Worm (Caenorhabditis elegans): Measurements from ENCODE around the gene H21P03.10.

The H21P03.10 gene

ce11 chrIV:11465125-11465524, 35.4 kb upstream of the H21P03.10 start, which contains the start of gene C10C6.3:
C10C6.3 (minus strand) TSS chrIV:11465225.
- TF ChIP-seq mep-1 (tag; optimal IDR thresholded peaks at IDR 0.05) (no peak), sox-4 (tag; optimal IDR thresholded peaks at IDR 0.05) (no peak)

ce11 chrIV:11467413-11467812, 33.1 kb upstream of the H21P03.10 start, which contains the start of gene C10C6.7:
C10C6.7 (minus strand) TSS chrIV:11467513.
- no peak for TF ChIP-seq hpl-2 (GFP tag; optimal IDR thresholded peaks at IDR 0.05)
- no peak for TF ChIP-seq ceh-90 (tag; optimal IDR thresholded peaks at IDR 0.05)
- no peak for TF ChIP-seq C04F5.9 (tag; optimal IDR thresholded peaks at IDR 0.05)
- no peak for TF ChIP-seq blmp-1 (tag; optimal IDR thresholded peaks at IDR 0.05)
- TF ChIP-seq zip-4 (GFP tag; optimal IDR thresholded peaks at IDR 0.05), result no peak
- no peak for TF ChIP-seq mab-9 (GFP tag; IDR thresholded peaks at IDR 0.05)
- TF ChIP-seq nhr-71 (tag; optimal IDR thresholded peaks at IDR 0.05), result no peak
- no peak for TF ChIP-seq zag-1 (tag; optimal IDR thresholded peaks at IDR 0.05)

- TF ChIP-seq nhr-11 (tag; optimal IDR thresholded peaks at IDR 0.05) (no peak), elt-2 (tag; optimal IDR thresholded peaks at IDR 0.05) (peak; percentile 53)
Observed at ce11 chrIV:11469698-11470591, 30.6 kb upstream of the H21P03.10 start, which contains the start of the genes C10C6.13 and wht-2. C10C6.13 (minus strand) TSS chrIV:11469748. wht-2 (plus strand) TSS chrIV:11470436.

ce11 chrIV:11472023-11472422, 28.5 kb upstream of the H21P03.10 start:
- TF ChIP-seq ztf-11 (tag; optimal IDR thresholded peaks at IDR 0.05), result no peak
- TF ChIP-seq efl-1 (optimal IDR thresholded peaks at IDR 0.05), result no peak
- TF ChIP-seq efl-1 (GFP tag; optimal IDR thresholded peaks at IDR 0.05 in 1 of 2), result peak in 1 of 2 experiments; percentile 51
- no peak for TF ChIP-seq nhr-71 (tag; optimal IDR thresholded peaks at IDR 0.05)

ce11 chrIV:11474067-11474466, 26.5 kb upstream of the H21P03.10 start:
- peak; percentile 3 to 63 (median 19) for TF ChIP-seq ceh-82 (tag; optimal IDR thresholded peaks at IDR 0.05)
- peak; percentile 57 to 70 for TF ChIP-seq lsy-2 (tag; optimal IDR thresholded peaks at IDR 0.05)
- TF ChIP-seq lin-13 (GFP tag; optimal IDR thresholded peaks at IDR 0.05), result peak; percentile 45
- no peak for TF ChIP-seq grh-1 (GFP tag; IDR thresholded peaks at IDR 0.05)
- peak; percentile 74 for TF ChIP-seq nhr-90 (tag; optimal IDR thresholded peaks at IDR 0.05; ENCODE audit: poor library complexity)
- peak; percentile 34 for TF ChIP-seq jun-1 (tag; optimal IDR thresholded peaks at IDR 0.05)
- TF ChIP-seq unc-30 (tag; optimal IDR thresholded peaks at IDR 0.05), result no peak
- TF ChIP-seq nhr-84 (tag; optimal IDR thresholded peaks at IDR 0.05), result no peak
- TF ChIP-seq nhr-237 (tag; optimal IDR thresholded peaks at IDR 0.05), result no peak
- peak; percentile 63 for TF ChIP-seq lin-14 (GFP tag; optimal IDR thresholded peaks at IDR 0.05)
- no peak for TF ChIP-seq egl-27 (tag; optimal IDR thresholded peaks at IDR 0.05)
- TF ChIP-seq blmp-1 (tag; optimal IDR thresholded peaks at IDR 0.05), result peak; percentile 21
- no peak for TF ChIP-seq nhr-85 (tag)
- peak; percentile 83 for TF ChIP-seq C16A3.4 (tag; optimal IDR thresholded peaks at IDR 0.05)
- peak; percentile 38 for TF ChIP-seq elt-2 (tag; optimal IDR thresholded peaks at IDR 0.05)
- TF ChIP-seq mep-1 (tag; optimal IDR thresholded peaks at IDR 0.05), result peak; percentile 80
- peak; percentile 52 to 64 for TF ChIP-seq efl-1 (optimal IDR thresholded peaks at IDR 0.05)
- TF ChIP-seq efl-1 (GFP tag; optimal IDR thresholded peaks at IDR 0.05 in 1 of 2), result peak; percentile 32 to 95
- TF ChIP-seq nhr-20 (tag; optimal IDR thresholded peaks at IDR 0.05), result peak; percentile 66
- peak in 1 of 6 experiments; percentile 40 for TF ChIP-seq elt-3 (tag; optimal IDR thresholded peaks at IDR 0.05)
- no peak for TF ChIP-seq fkh-4 (tag; optimal IDR thresholded peaks at IDR 0.05; ENCODE audit: borderline replicate concordance)
- TF ChIP-seq rnt-1 (tag; optimal IDR thresholded peaks at IDR 0.05), result peak; percentile 84
- peak; percentile 50 for TF ChIP-seq unc-130 (tag; optimal IDR thresholded peaks at IDR 0.05)
- peak; percentile 74 for TF ChIP-seq lir-3 (tag; optimal IDR thresholded peaks at IDR 0.05; ENCODE audit: poor library complexity)
- peak; percentile 51 for TF ChIP-seq xbp-1 (tag; optimal IDR thresholded peaks at IDR 0.05)
- TF ChIP-seq Y116A8C.19 (tag; optimal IDR thresholded peaks at IDR 0.05; ENCODE audit: borderline replicate concordance), result no peak
- peak; percentile 46 for TF ChIP-seq nhr-77 (tag; optimal IDR thresholded peaks at IDR 0.05)
- TF ChIP-seq vab-15 (tag; optimal IDR thresholded peaks at IDR 0.05), result peak; percentile 80
- TF ChIP-seq irx-1 (tag; optimal IDR thresholded peaks at IDR 0.05), result peak; percentile 56
- peak; percentile 62 for TF ChIP-seq dsc-1 (tag; optimal IDR thresholded peaks at IDR 0.05)
- TF ChIP-seq ceh-90 (tag; optimal IDR thresholded peaks at IDR 0.05), result no peak
- no peak for TF ChIP-seq hlh-17 (GFP tag; optimal IDR thresholded peaks at IDR 0.05; ENCODE audit: borderline replicate concordance)

Measured in whole organism, L1 larva.